Worm (Caenorhabditis elegans): ENCODE data around the gene srw-103.
A peak's percentile ranks its signal among the peaks of the same experiment; 100 is the strongest.

srw-103 gene

DNA sequence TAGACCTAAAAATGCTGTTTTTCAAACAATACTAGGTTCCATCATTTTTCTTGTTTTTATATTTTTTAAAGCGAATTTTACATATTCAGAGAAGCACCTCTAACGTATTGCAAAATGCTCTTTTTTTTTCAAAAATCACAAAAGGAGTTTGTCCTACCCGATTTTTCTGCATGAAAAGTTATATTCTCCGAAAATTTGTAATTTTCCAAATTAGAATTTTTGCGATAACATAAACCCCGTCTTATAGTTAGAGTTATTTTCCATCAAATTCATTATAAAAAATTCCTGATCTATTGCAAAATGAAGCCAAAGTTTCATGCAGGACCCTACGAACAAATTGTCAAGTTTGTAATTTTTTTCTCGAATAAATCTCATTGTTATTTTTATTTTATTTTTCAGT lies 8.6 kb upstream of the srw-103 start, which contains the start of gene srw-99 (continued):
- TF ChIP-seq unc-39 (tag; optimal IDR thresholded peaks at IDR 0.05) = no peak
- no peak for TF ChIP-seq egl-43 (GFP tag; IDR thresholded peaks at IDR 0.05)
- no peak for TF ChIP-seq arid-1 (GFP tag; conservative IDR thresholded peaks at IDR 0.05)
- no peak for TF ChIP-seq ama-1 (optimal IDR thresholded peaks at IDR 0.05)
- no peak for TF ChIP-seq T26A8.4 (GFP tag; IDR thresholded peaks at IDR 0.05)
- no peak for TF ChIP-seq dpl-1 (GFP tag; optimal IDR thresholded peaks at IDR 0.05)

DNA sequence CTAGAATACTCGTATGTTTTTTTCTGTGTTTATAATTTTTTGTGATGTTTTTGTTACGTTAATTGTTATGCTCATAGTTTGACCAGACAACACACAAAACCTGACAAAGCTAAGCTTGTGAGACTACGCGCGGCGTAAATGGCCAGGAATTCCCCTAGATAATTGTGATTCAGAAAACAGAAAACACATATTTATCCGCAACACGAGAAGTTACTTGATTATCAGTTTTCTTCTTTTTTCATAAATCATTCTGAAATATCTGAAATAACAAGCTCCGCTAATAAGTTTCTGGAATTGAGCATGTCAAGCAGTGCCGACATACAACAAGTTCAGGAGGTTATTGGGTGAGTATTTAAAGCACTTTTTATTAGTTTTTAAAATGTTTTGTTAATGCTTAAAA lies 6.1 kb upstream of the srw-103 start, which contains the start of gene srw-100:
TSS of gene srw-100 (plus strand) at position 301 of the 400 bp plus-strand sequence.
- TF ChIP-seq nhr-11 (tag; optimal IDR thresholded peaks at IDR 0.05) (no peak), Y105C5A.15 (GFP tag; IDR thresholded peaks at IDR 0.05) (no peak), ZK337.2 (GFP tag; IDR thresholded peaks at IDR 0.05) (no peak), attf-4 (tag; optimal IDR thresholded peaks at IDR 0.05) (no peak), lin-29 (GFP tag; IDR thresholded peaks at IDR 0.05) (no peak), snpc-4 (tag; optimal IDR thresholded peaks at IDR 0.05) (no peak), D1046.2 (GFP tag; IDR thresholded peaks at IDR 0.05) (no peak), snpc-1.2 (GFP tag; IDR thresholded peaks at IDR 0.05) (no peak), tra-1 (GFP tag; IDR thresholded peaks at IDR 0.05) (no peak), lir-3 (tag; optimal IDR thresholded peaks at IDR 0.05) (no peak), rbr-2 (tag; optimal IDR thresholded peaks at IDR 0.05) (no peak), ceh-28 (tag; optimal IDR thresholded peaks at IDR 0.05) (no peak), zip-2 (tag; optimal IDR thresholded peaks at IDR 0.05) (no peak), ctbp-1 (GFP tag; IDR thresholded peaks at IDR 0.05) (no peak), php-3 (GFP tag; IDR thresholded peaks at IDR 0.05) (no peak), hlh-11 (tag; optimal IDR thresholded peaks at IDR 0.05) (no peak), dve-1 (tag; optimal IDR thresholded peaks at IDR 0.05; ENCODE audit: insufficient read depth) (no peak)

- TF ChIP-seq D1046.2 (GFP tag; IDR thresholded peaks at IDR 0.05) (peak; percentile 70; the same call in 1 of the 2 replicates), tag-97 (GFP tag; IDR thresholded peaks at IDR 0.05) (0 out of 2 replicates have a peak, but pooled peaks have one; percentile 57), madf-5 (GFP tag; IDR thresholded peaks at IDR 0.05) (0 out of 4 replicates have a peak, but pooled peaks of 1 of the 2 experiments have one; percentile 51), F26F4.8 (GFP tag; conservative IDR thresholded peaks at IDR 0.05) (0 out of 2 replicates have a peak, but pooled peaks have one; percentile 12), dmd-9 (GFP tag; IDR thresholded peaks at IDR 0.05) (0 out of 2 replicates have a peak, but pooled peaks have one; percentile 34)
Observed at ce11 chrV:1712471-1712870, 4.5 kb upstream of the srw-103 start.

DNA sequence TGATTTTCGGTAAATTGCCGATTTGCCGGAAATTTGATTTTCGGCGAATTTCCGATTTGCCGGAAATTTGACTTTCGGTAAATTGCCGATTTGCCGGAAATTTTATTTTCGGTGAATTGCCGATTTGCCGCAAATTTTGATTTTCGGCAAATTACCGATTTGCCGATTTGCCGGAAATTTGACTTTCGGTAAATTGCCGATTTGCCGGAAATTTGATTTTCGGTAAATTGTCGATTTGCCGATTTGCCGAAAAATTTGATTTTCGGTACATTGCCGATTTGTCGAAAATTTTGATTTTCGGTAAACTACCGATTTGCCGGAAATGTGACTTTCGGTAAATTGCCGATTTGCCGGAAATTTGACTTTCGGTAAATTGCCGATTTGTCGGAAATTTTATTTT lies 3.2 kb upstream of the srw-103 start:
- TF ChIP-seq php-3 (GFP tag; IDR thresholded peaks at IDR 0.05) (peak; percentile 24; the same call in 1 of the 2 replicates), tag-97 (GFP tag; IDR thresholded peaks at IDR 0.05) (0 out of 2 replicates have a peak, but pooled peaks have one; percentile 57), F44E2.7 (GFP tag; IDR thresholded peaks at IDR 0.05) (peak; percentile 92; the same call in 1 of the 2 replicates), madf-5 (GFP tag; IDR thresholded peaks at IDR 0.05) (peak in 1 of 2 experiments; percentile 93; a peak in 2 of 4 replicates), egl-43 (GFP tag; IDR thresholded peaks at IDR 0.05) (peak; percentile 84), lim-7 (GFP tag; IDR thresholded peaks at IDR 0.05) (peak; percentile 8; the same call in 1 of the 2 replicates), zfp-3 (GFP tag; conservative IDR thresholded peaks at IDR 0.05) (0 out of 2 replicates have a peak, but pooled peaks have one; percentile 28), F26F4.8 (GFP tag; conservative IDR thresholded peaks at IDR 0.05) (peak; percentile 86), ceh-44 (GFP tag; IDR thresholded peaks at IDR 0.05) (0 out of 2 replicates have a peak, but pooled peaks have one; percentile 31), D1046.2 (GFP tag; IDR thresholded peaks at IDR 0.05) (peak; percentile 26; the same call in 1 of the 2 replicates), lin-29 (GFP tag; IDR thresholded peaks at IDR 0.05) (peak; percentile 47; the same call in 1 of the 2 replicates), Y75B8A.6 (GFP tag; IDR thresholded peaks at IDR 0.05) (0 out of 2 replicates have a peak, but pooled peaks have one; percentile 28), mdt-29 (GFP tag; IDR thresholded peaks at IDR 0.05) (peak; percentile 58; the same call in 1 of the 2 replicates), ZK337.2 (GFP tag; IDR thresholded peaks at IDR 0.05) (peak; percentile 6; the same call in 1 of the 2 replicates), saeg-2 (GFP tag; IDR thresholded peaks at IDR 0.05) (peak; percentile 66), daf-8 (GFP tag; IDR thresholded peaks at IDR 0.05) (0 out of 2 replicates have a peak, but pooled peaks have one; percentile 28), Y48G9A.11 (GFP tag; IDR thresholded peaks at IDR 0.05) (peak; percentile 47; the same call in 1 of the 2 replicates)
